Fruit fly (Drosophila melanogaster): ENCODE data around the gene CG13375.

CG13375 gene

dm6 chrX:279097-279727 lies 15.6 kb downstream of the CG13375 start, which contains the start of the genes CG3777 and ewg:
Gene CG3777 (plus strand): TSS chrX:279703.
Gene ewg (minus strand): TSS chrX:279718.
- TF ChIP-seq Sin3A (optimal IDR thresholded peaks at IDR 0.05), result no peak
- TF ChIP-seq insv (optimal IDR thresholded peaks at IDR 0.05), result no peak
- no peak for TF ChIP-seq h (optimal IDR thresholded peaks at IDR 0.05)
- no peak for TF ChIP-seq ttk (optimal IDR thresholded peaks at IDR 0.05)

DNA sequence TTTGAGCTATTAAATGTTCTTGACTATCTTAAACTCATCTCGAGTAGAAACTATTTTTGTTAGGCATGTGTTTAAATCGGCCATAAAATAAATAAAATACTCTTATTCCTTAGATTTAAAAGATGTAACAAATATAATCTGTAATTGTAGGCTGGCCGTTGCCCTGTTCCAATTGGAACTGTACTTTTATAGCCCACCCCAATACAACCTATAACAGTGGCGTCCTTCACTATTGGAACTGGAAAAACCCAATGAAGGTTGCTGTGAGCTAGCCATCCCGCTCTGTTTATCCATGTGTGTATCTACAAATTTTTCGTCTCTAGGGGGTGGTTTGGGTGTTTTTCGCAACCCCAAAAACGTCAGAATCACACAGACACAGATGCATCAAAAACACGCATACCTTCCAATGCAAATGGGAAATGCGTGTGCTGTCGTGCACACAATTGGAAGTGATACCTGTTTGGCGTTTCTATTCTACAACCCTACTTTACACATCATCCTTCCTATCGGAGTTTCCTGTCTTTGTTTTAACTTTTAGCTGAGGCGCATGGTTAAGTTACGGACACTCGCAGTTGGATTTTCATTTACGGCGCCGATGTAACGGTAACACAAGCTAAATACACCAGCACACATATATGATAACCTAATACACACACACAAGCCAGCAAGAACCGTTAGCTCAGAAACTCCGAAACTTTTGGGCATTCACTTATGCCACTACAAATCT lies 16.2 kb downstream of the CG13375 start:
- TF ChIP-seq ttk (optimal IDR thresholded peaks at IDR 0.05) (no peak), h (optimal IDR thresholded peaks at IDR 0.05) (no peak), insv (optimal IDR thresholded peaks at IDR 0.05) (no peak), psq (optimal IDR thresholded peaks at IDR 0.05) (no peak), Myc (optimal IDR thresholded peaks at IDR 0.05) (no peak), Sin3A (optimal IDR thresholded peaks at IDR 0.05) (no peak)

DNA sequence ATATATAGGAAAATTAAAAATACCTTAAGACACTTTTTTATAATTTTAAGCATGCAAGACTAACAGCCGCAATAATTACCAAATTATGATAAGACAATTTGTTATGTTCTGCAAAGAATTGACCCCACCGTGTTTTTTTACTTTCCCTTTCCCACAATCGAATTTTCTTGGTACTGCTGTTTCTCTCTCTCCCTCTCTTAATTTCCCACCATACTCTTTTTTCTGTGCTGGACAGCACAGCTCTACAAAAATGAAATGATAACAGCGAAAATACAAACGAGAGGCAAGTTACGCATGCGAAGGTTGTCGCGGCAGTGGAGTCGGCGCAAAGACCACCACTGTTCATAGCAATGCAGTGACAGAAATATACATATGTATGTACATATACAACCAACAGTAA lies 16.9 kb downstream of the CG13375 start:
- TF ChIP-seq ttk (optimal IDR thresholded peaks at IDR 0.05), result no peak
- TF ChIP-seq Sin3A (optimal IDR thresholded peaks at IDR 0.05), result no peak
- no peak for TF ChIP-seq Myc (optimal IDR thresholded peaks at IDR 0.05)
- no peak for TF ChIP-seq psq (optimal IDR thresholded peaks at IDR 0.05)
- no peak for TF ChIP-seq h (optimal IDR thresholded peaks at IDR 0.05)
- no peak for TF ChIP-seq insv (optimal IDR thresholded peaks at IDR 0.05)

- TF ChIP-seq h (optimal IDR thresholded peaks at IDR 0.05), result no peak
Observed at dm6 chrX:276569-276968, 18.2 kb downstream of the CG13375 start.

- TF ChIP-seq Myc (optimal IDR thresholded peaks at IDR 0.05) (no peak), Sin3A (optimal IDR thresholded peaks at IDR 0.05) (no peak), ttk (optimal IDR thresholded peaks at IDR 0.05) (no peak), psq (optimal IDR thresholded peaks at IDR 0.05) (no peak), h (optimal IDR thresholded peaks at IDR 0.05) (no peak), insv (optimal IDR thresholded peaks at IDR 0.05) (no peak)
Observed at dm6 chrX:276065-276464, 18.7 kb downstream of the CG13375 start.

dm6 chrX:267979-268378 lies 26.8 kb downstream of the CG13375 start:
- TF ChIP-seq Sin3A (optimal IDR thresholded peaks at IDR 0.05) (no peak), psq (optimal IDR thresholded peaks at IDR 0.05) (no peak), h (optimal IDR thresholded peaks at IDR 0.05) (no peak), Myc (optimal IDR thresholded peaks at IDR 0.05) (no peak), insv (optimal IDR thresholded peaks at IDR 0.05) (no peak), ttk (optimal IDR thresholded peaks at IDR 0.05) (no peak)

- TF ChIP-seq ttk (optimal IDR thresholded peaks at IDR 0.05) (no peak), Myc (optimal IDR thresholded peaks at IDR 0.05) (no peak), Sin3A (optimal IDR thresholded peaks at IDR 0.05) (no peak), h (optimal IDR thresholded peaks at IDR 0.05) (no peak), insv (optimal IDR thresholded peaks at IDR 0.05) (no peak), psq (optimal IDR thresholded peaks at IDR 0.05) (no peak)
Observed at dm6 chrX:266978-267439, 27.8 kb downstream of the CG13375 start, which contains the start of gene CG13376. Gene CG13376 (minus strand): TSS chrX:267028.

DNA sequence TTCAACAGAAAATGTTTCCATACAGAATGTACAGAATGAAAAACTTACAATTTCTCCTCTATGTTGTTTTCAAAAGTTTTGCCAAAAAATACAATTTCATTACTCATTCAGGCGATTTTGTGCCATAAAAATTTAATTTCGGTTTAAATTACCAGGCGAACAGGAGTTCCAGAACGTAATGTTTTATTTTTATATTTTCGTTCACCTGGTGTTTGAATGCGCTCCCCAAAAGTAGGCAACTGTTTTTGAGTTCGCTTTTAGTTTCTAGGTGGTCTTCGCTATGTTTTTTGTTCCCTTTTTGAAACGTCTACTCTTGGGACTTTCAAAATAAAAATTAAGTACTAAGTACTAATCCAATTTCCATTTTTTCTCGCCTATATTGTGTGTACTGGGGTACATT lies 29.1 kb downstream of the CG13375 start:
- TF ChIP-seq ttk (optimal IDR thresholded peaks at IDR 0.05) (no peak), psq (optimal IDR thresholded peaks at IDR 0.05) (no peak), Sin3A (optimal IDR thresholded peaks at IDR 0.05) (no peak), insv (optimal IDR thresholded peaks at IDR 0.05) (no peak), Myc (optimal IDR thresholded peaks at IDR 0.05) (no peak), h (optimal IDR thresholded peaks at IDR 0.05) (no peak)

DNA sequence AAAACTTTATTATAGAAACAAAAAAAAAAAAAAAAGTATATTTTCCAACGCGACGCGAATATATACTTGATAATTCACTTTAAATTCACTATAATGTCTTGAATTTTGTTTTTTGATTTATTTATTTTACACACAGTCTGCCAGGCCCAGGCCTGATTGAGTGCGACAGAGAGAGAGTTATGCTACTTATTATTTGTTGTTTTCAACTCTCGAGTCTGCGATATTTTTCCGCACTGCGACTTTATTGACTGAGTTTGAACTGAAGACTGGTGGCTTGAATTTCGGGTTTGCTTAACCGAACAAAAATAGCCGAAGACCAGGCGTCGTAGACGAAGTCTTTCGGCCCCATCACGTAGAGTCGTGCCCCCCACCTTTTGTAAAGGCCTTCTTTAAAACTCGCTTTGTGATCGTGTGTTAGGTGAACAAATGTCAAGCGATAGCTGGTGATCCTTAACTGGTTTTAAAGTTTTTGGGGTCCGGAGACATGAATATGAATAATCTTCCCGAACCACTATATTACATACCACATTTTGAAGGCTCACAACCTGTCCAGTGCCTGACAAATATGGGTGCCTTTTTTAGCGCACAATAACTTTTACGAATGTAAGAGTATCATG lies 30.9 kb downstream of the CG13375 start, which contains the start of gene CG13377:
Gene CG13377 (minus strand): TSS at position 272 of the 617 bp plus-strand sequence.
- TF ChIP-seq Sin3A (optimal IDR thresholded peaks at IDR 0.05) (no peak), psq (optimal IDR thresholded peaks at IDR 0.05) (no peak), Myc (optimal IDR thresholded peaks at IDR 0.05) (no peak), h (optimal IDR thresholded peaks at IDR 0.05) (no peak), ttk (optimal IDR thresholded peaks at IDR 0.05) (no peak), insv (optimal IDR thresholded peaks at IDR 0.05) (no peak)

DNA sequence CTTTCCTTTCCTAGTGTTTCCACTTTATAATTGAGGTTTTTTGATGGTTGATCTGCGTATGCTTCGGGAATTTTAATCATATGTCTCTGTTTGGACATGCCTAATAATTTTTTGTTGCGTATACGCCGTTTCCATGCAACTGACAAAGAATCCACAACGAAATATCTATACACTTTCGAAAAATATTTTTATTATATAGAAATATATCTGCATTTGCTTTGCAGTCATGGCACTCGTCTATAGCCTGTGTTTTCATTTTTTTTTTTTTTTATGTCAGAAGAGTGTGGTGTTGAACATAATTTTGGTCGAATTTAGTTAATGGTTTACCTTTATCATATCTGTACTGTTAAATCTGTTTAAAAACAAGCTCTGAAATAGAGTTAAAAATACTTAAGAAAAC lies 31.9 kb downstream of the CG13375 start:
- TF ChIP-seq insv (optimal IDR thresholded peaks at IDR 0.05) (no peak), ttk (optimal IDR thresholded peaks at IDR 0.05) (no peak), h (optimal IDR thresholded peaks at IDR 0.05) (no peak)

dm6 chrX:255369-255768 lies 39.4 kb downstream of the CG13375 start, which contains the start of gene cin:
Gene cin (plus strand): TSS chrX:255674.
- no peak for TF ChIP-seq psq (optimal IDR thresholded peaks at IDR 0.05)
- TF ChIP-seq h (optimal IDR thresholded peaks at IDR 0.05), result no peak
- no peak for TF ChIP-seq ttk (optimal IDR thresholded peaks at IDR 0.05)
- TF ChIP-seq Sin3A (optimal IDR thresholded peaks at IDR 0.05), result no peak
- no peak for TF ChIP-seq insv (optimal IDR thresholded peaks at IDR 0.05)
- no peak for TF ChIP-seq Myc (optimal IDR thresholded peaks at IDR 0.05)

DNA sequence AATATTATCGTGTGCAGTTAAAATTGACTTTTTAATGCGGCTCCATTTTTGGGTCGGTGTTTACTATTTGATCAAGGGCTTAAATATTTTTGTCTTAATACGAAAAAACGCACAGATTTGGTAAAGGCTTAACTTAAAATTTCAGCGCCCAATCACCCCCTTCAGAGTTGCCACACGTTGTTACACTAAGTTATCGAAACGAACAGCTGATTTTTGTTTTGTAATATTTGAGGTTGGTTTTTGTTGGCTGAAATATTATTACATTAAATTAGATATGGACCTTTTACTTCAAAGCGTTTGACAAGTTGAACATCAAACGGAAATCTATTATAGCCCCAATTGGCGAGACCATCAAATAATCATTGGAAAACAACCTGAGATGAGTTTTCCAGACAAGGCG lies 40.1 kb downstream of the CG13375 start, which contains the start of gene CG42376:
Gene CG42376 (plus strand): TSS at position 187 of the 400 bp plus-strand sequence.
- no peak for TF ChIP-seq ttk (optimal IDR thresholded peaks at IDR 0.05)
- no peak for TF ChIP-seq Myc (optimal IDR thresholded peaks at IDR 0.05)
- TF ChIP-seq Sin3A (optimal IDR thresholded peaks at IDR 0.05), result no peak
- no peak for TF ChIP-seq h (optimal IDR thresholded peaks at IDR 0.05)
- no peak for TF ChIP-seq insv (optimal IDR thresholded peaks at IDR 0.05)
- TF ChIP-seq psq (optimal IDR thresholded peaks at IDR 0.05), result no peak
